Worm (Caenorhabditis elegans) whole organism, L1 larva: ENCODE measurements around the gene Y57E12B.1.

Experiments used
- C16A3.4 ChIP-seq: fragments of 150-350 bp; optimal IDR thresholded peaks from 2 replicates; lab custom pipeline; 2014; ENCODE audit warnings: missing biosample characterization, missing genetic modification characterization
- Y116A8C.19 ChIP-seq: sonication (generic microtip); optimal IDR thresholded peaks from 2 replicates; lab custom pipeline; 2016; ENCODE audit warnings: missing compliant biosample characterization, missing genetic modification characterization, borderline replicate concordance
- aha-1 ChIP-seq: fragments of 150-350 bp; optimal IDR thresholded peaks from 2 replicates; lab custom pipeline; 2014; ENCODE audit warnings: missing biosample characterization, missing genetic modification characterization
- blmp-1 ChIP-seq: fragments of 150-350 bp; optimal IDR thresholded peaks from 2 replicates; lab custom pipeline; 2014; ENCODE audit warnings: missing biosample characterization, missing genetic modification characterization
- ces-1 ChIP-seq: fragments of 150-350 bp; optimal IDR thresholded peaks from 2 replicates; lab custom pipeline; 2014; ENCODE audit warnings: missing biosample characterization, missing genetic modification reagents, missing genetic modification characterization
- dsc-1 ChIP-seq: sonication (generic microtip); optimal IDR thresholded peaks from 2 replicates; lab custom pipeline; 2016; ENCODE audit warnings: mild to moderate bottlenecking, missing genetic modification characterization, missing compliant biosample characterization
- efl-3 ChIP-seq: fragments of 200-800 bp; sonication (Bioruptor generic); optimal IDR thresholded peaks from 2 replicates; lab custom pipeline; 2018; ENCODE audit warnings: mild to moderate bottlenecking, missing genetic modification characterization, missing compliant biosample characterization
- elt-3 ChIP-seq, 6 experiments: fragments of 150-350 bp in 1 of 6; sonication (generic microtip); optimal IDR thresholded peaks; 2 replicates each; lab custom pipeline; 2017 to 2018; ENCODE audit warnings: missing biosample characterization in 6 of 6, missing genetic modification characterization in 6 of 6, inconsistent platforms in 1 of 6
- fkh-10 ChIP-seq: sonication (generic microtip); optimal IDR thresholded peaks from 2 replicates; lab custom pipeline; 2017; ENCODE audit warnings: missing biosample characterization, missing genetic modification reagents, missing genetic modification characterization
- fkh-8 ChIP-seq: sonication (generic microtip); optimal IDR thresholded peaks from 2 replicates; lab custom pipeline; 2016; ENCODE audit warnings: mild to moderate bottlenecking, missing genetic modification characterization, missing compliant biosample characterization
- fos-1 ChIP-seq: fragments of 150-350 bp; optimal IDR thresholded peaks from 2 replicates; lab custom pipeline; 2014; ENCODE audit warnings: missing biosample characterization, missing genetic modification characterization
- grh-1 ChIP-seq: fragments of 200-800 bp; sonication (Bioruptor generic); IDR thresholded peaks from 2 replicates; pipeline ENCODE4 v1.3.6; 2022; ENCODE audit warnings: missing genetic modification reagents, missing genetic modification characterization, missing compliant biosample characterization
- hlh-17 ChIP-seq: fragments of 200-800 bp; sonication (Bioruptor generic); optimal IDR thresholded peaks from 2 replicates; lab custom pipeline; 2018; ENCODE audit warnings: missing genetic modification characterization, mild to moderate bottlenecking, missing compliant biosample characterization, moderate library complexity, borderline replicate concordance
- hlh-4 ChIP-seq: sonication (generic microtip); optimal IDR thresholded peaks from 2 replicates; lab custom pipeline; 2016; ENCODE audit warnings: mild to moderate bottlenecking, missing genetic modification characterization, missing compliant biosample characterization
- hpl-2 ChIP-seq: fragments of 150-350 bp; optimal IDR thresholded peaks from 2 replicates; lab custom pipeline; 2014; ENCODE audit warnings: missing biosample characterization, missing genetic modification reagents, missing genetic modification characterization
- irx-1 ChIP-seq: sonication (generic microtip); optimal IDR thresholded peaks from 2 replicates; lab custom pipeline; 2016; ENCODE audit warnings: missing genetic modification characterization, missing compliant biosample characterization
- lin-14 ChIP-seq: fragments of 200-800 bp; sonication (Bioruptor generic); optimal IDR thresholded peaks from 2 replicates; lab custom pipeline; 2018; ENCODE audit warnings: mild to moderate bottlenecking, missing genetic modification characterization, moderate library complexity, missing compliant biosample characterization
- lin-15B ChIP-seq: fragments of 150-350 bp; sonication (generic microtip); optimal IDR thresholded peaks from 3 replicates; lab custom pipeline; 2014; ENCODE audit warnings: missing biosample characterization, missing genetic modification characterization
- mep-1 ChIP-seq: fragments of 150-350 bp; optimal IDR thresholded peaks from 2 replicates; lab custom pipeline; 2014; ENCODE audit warnings: missing biosample characterization, missing genetic modification characterization
- nhr-237 ChIP-seq: fragments of 150-350 bp; optimal IDR thresholded peaks from 2 replicates; lab custom pipeline; 2014; ENCODE audit warnings: missing biosample characterization, missing genetic modification characterization
- nhr-85 ChIP-seq: sonication (generic microtip); peaks from one replicate; lab custom pipeline; 2016; ENCODE audit warnings: missing genetic modification characterization, inconsistent platforms, missing compliant biosample characterization
- nhr-90 ChIP-seq: sonication (generic microtip); optimal IDR thresholded peaks from 2 replicates; lab custom pipeline; 2016; ENCODE audit warnings: mild to moderate bottlenecking, missing genetic modification characterization, missing compliant biosample characterization; ENCODE audit not compliant: poor library complexity
- pag-3 ChIP-seq: sonication (generic microtip); optimal IDR thresholded peaks from 2 replicates; lab custom pipeline; 2017; ENCODE audit warnings: missing genetic modification characterization, mild to moderate bottlenecking, missing compliant biosample characterization, antibody characterized with exemption, borderline replicate concordance; ENCODE audit not compliant: insufficient read depth
- rnt-1 ChIP-seq: sonication (generic microtip); optimal IDR thresholded peaks from 2 replicates; lab custom pipeline; 2016; ENCODE audit warnings: mild to moderate bottlenecking, missing genetic modification characterization, moderate library complexity, missing compliant biosample characterization
- skn-1 ChIP-seq: fragments of 150-350 bp; optimal IDR thresholded peaks from 2 replicates; lab custom pipeline; 2014; ENCODE audit warnings: missing biosample characterization, missing genetic modification characterization
- snpc-4 ChIP-seq: fragments of 150-350 bp; optimal IDR thresholded peaks from 2 replicates; lab custom pipeline; 2014; ENCODE audit warnings: missing biosample characterization, missing genetic modification characterization
- sup-37 ChIP-seq: fragments of 200-800 bp; sonication (Bioruptor generic); optimal IDR thresholded peaks from 2 replicates; lab custom pipeline; 2018; ENCODE audit warnings: mild to moderate bottlenecking, missing genetic modification characterization, missing compliant biosample characterization
- tlp-1 ChIP-seq: fragments of 150-350 bp; optimal IDR thresholded peaks from 2 replicates; lab custom pipeline; 2014; ENCODE audit warnings: missing biosample characterization, missing genetic modification characterization
- unc-130 ChIP-seq: fragments of 150-350 bp; optimal IDR thresholded peaks from 2 replicates; lab custom pipeline; 2017; ENCODE audit warnings: missing biosample characterization, missing genetic modification characterization, inconsistent platforms
- unc-30 ChIP-seq: sonication (generic microtip); optimal IDR thresholded peaks from 2 replicates; lab custom pipeline; 2017; ENCODE audit warnings: missing biosample characterization, missing genetic modification characterization
- unc-86 ChIP-seq: sonication (generic microtip); optimal IDR thresholded peaks from 2 replicates; lab custom pipeline; 2016; ENCODE audit warnings: missing genetic modification characterization, missing compliant biosample characterization
- unc-98 ChIP-seq: fragments of 200-800 bp; sonication (Bioruptor generic); IDR thresholded peaks from 2 replicates; pipeline ENCODE4 v1.3.6; 2022; ENCODE audit warnings: missing genetic modification characterization, missing compliant biosample characterization
- xbp-1 ChIP-seq: sonication (generic microtip); optimal IDR thresholded peaks from 2 replicates; lab custom pipeline; 2016; ENCODE audit warnings: missing genetic modification characterization, missing compliant biosample characterization
- zag-1 ChIP-seq: fragments of 150-350 bp; optimal IDR thresholded peaks from 2 replicates; lab custom pipeline; 2014; ENCODE audit warnings: missing biosample characterization, missing genetic modification characterization
- zip-4 ChIP-seq: fragments of 200-800 bp; sonication (Bioruptor generic); optimal IDR thresholded peaks from 2 replicates; lab custom pipeline; 2018; ENCODE audit warnings: mild to moderate bottlenecking, missing genetic modification characterization, moderate library complexity, missing compliant biosample characterization
- ztf-11 ChIP-seq, 2 experiments: sonication (generic microtip); optimal IDR thresholded peaks; 2 replicates each; lab custom pipeline; 2016 to 2017; ENCODE audit warnings: missing genetic modification characterization in 2 of 2, missing biosample characterization in 1 of 2, missing compliant biosample characterization in 1 of 2

The Y57E12B.1 gene

ce11 chrV:6947442-6947841, 883 bp upstream of the Y57E12B.1 start, which contains the start of gene Y57E12B.4:
Y57E12B.4 (minus strand) TSS chrV:6947542.
- TF ChIP-seq snpc-4 (no peak), sup-37 (GFP tag; lab: Kevin White, UChicago) (no peak), rnt-1 (tag; lab: Kevin White, UChicago) (no peak), unc-130 (no peak)
- TF ChIP-seq, all 84 proteins: peak for 0

DNA sequence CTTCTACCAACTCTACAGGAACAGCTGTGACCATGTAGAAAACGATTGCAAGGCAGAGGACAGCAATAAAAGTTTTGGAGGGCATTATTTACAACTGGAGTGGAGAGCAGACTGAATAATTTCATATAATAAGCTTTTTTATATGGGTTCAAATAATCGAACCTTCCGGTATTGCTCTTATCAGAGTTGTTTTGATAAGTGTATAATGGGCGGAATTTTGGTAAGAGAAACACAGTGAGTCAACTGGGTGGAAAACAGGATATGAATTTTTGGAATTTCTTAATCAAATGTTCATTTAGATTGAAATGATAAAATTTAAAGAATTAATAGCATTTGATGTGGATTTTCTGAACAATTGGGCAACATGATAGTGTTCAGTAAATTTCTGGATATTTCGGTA, 1.4 kb downstream of the Y57E12B.1 start, which contains the start of gene Y57E12B.11:
Gene Y57E12B.11, minus strand, starts transcription at position 101 of the 400 bp plus-strand sequence.
- TF ChIP-seq hlh-4 (tag; lab: Kevin White, UChicago): no peak
- no peak for TF ChIP-seq lin-14 (GFP tag; lab: Kevin White, UChicago)
- TF ChIP-seq xbp-1 (tag; lab: Kevin White, UChicago): no peak
- TF ChIP-seq fkh-8 (tag; lab: Kevin White, UChicago): no peak
- TF ChIP-seq mep-1 (tag; lab: Kevin White, UChicago): no peak
- no peak for TF ChIP-seq efl-3 (GFP tag; lab: Kevin White, UChicago)
- TF ChIP-seq fkh-10: no peak
- TF ChIP-seq zag-1: no peak
- TF ChIP-seq hpl-2 (GFP tag; lab: Kevin White, UChicago): no peak
- no peak for TF ChIP-seq elt-3 (tag; optimal IDR thresholded peaks at IDR 0.05; lab: Kevin White, UChicago)
- TF ChIP-seq irx-1 (tag; lab: Kevin White, UChicago): no peak
- TF ChIP-seq pag-3: no peak
- TF ChIP-seq aha-1 (tag; lab: Kevin White, UChicago): no peak
- TF ChIP-seq fos-1 (tag; lab: Kevin White, UChicago): no peak
- no peak for TF ChIP-seq hlh-17 (GFP tag; lab: Kevin White, UChicago)
- no peak for TF ChIP-seq skn-1
- TF ChIP-seq nhr-90 (tag; lab: Kevin White, UChicago): no peak
- TF ChIP-seq, all 84 proteins: peak for 0

- TF ChIP-seq grh-1 (GFP tag; lab: Robert Waterston, UW): no peak
- TF ChIP-seq, all 84 proteins: peak for 0
Observed at ce11 chrV:6951306-6951705, 3.0 kb downstream of the Y57E12B.1 start, which contains the start of gene T07H8.11. T07H8.11 (minus strand) TSS chrV:6951406.

- TF ChIP-seq unc-86 (tag; lab: Kevin White, UChicago) (no peak), mep-1 (tag; lab: Kevin White, UChicago) (no peak), unc-98 (GFP tag; lab: Robert Waterston, UW) (no peak), unc-30 (tag; lab: Kevin White, UChicago) (no peak), ztf-11 (tag; optimal IDR thresholded peaks at IDR 0.05; lab: Kevin White, UChicago) (no peak), zip-4 (no peak), lin-15B (tag; lab: Kevin White, UChicago) (no peak), ces-1 (no peak), snpc-4 (no peak), irx-1 (tag; lab: Kevin White, UChicago) (no peak), blmp-1 (tag; lab: Kevin White, UChicago) (no peak), C16A3.4 (tag; lab: Kevin White, UChicago) (no peak), Y116A8C.19 (tag; lab: Kevin White, UChicago) (no peak), nhr-237 (tag; lab: Kevin White, UChicago) (no peak), tlp-1 (no peak)
Observed at ce11 chrV:6953797-6954196, 5.5 kb downstream of the Y57E12B.1 start, which contains the start of gene srg-31. srg-31 (minus strand) TSS chrV:6953897.

DNA sequence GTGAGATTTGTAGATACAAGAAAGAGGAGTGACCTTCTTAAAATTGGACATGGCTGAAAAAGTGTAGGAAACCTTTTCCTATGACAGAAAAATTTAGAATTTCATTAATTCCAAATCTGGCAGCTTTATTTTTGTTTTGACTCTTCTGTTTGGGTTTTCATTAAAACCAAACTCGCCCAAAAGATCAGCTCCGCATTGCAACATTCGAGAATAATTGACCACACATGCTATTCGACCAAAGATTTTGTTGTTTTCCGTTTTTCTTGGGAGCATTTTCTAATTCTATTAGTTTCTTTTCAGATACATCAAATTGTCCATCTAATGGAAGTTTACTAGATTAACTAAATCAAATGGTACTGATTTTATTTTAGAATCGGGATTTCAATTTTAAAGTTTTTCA, 7.9 kb downstream of the Y57E12B.1 start, which contains the start of gene mec-1:
Gene mec-1, plus strand, starts transcription at position 301 of the 400 bp plus-strand sequence.
- TF ChIP-seq nhr-85 (tag; lab: Kevin White, UChicago): no peak
- peak; percentile 10 for TF ChIP-seq dsc-1 (tag; lab: Kevin White, UChicago)
